Fruit fly (Drosophila melanogaster) whole organism, wandering third instar larva: ENCODE measurements around the gene CG12105.

Experiments
- Hr78 ChIP-seq: fragments of >200 bp; optimal IDR thresholded peaks from 2 replicates; lab custom pipeline; 2017; ENCODE audit warnings: missing biosample characterization, missing genetic modification characterization
- Vsx2 ChIP-seq: fragments of 200-300, 225-300 bp; sonication (Bioruptor generic); optimal IDR thresholded peaks from 2 replicates; lab custom pipeline; 2018; ENCODE audit warnings: missing biosample characterization, missing genetic modification characterization; ENCODE audit not compliant: partially characterized antibody
- pan ChIP-seq: fragments of >200 bp; optimal IDR thresholded peaks from 2 replicates; lab custom pipeline; 2017
- tai ChIP-seq: sonication (Bioruptor generic); optimal IDR thresholded peaks from 2 replicates; lab custom pipeline; 2016; ENCODE audit warnings: missing biosample characterization, missing genetic modification characterization
- usp ChIP-seq: fragments of >200 bp; optimal IDR thresholded peaks from 2 replicates; lab custom pipeline; 2017; ENCODE audit warnings: missing biosample characterization, missing genetic modification characterization

- TF ChIP-seq tai: no peak
- TF ChIP-seq usp: no peak
- TF ChIP-seq Vsx2 (GFP tag; lab: Kevin White, UChicago): no peak
- TF ChIP-seq pan (lab: Kevin White, UChicago): no peak
- TF ChIP-seq Hr78 (GFP tag; lab: Kevin White, UChicago): no peak
These were observed 34.8 kb downstream of the CG12105 start for dm6 chr3L:1580821-1581220.
